Fruit fly (Drosophila melanogaster): ENCODE results near the gene CG17028.

DNA sequence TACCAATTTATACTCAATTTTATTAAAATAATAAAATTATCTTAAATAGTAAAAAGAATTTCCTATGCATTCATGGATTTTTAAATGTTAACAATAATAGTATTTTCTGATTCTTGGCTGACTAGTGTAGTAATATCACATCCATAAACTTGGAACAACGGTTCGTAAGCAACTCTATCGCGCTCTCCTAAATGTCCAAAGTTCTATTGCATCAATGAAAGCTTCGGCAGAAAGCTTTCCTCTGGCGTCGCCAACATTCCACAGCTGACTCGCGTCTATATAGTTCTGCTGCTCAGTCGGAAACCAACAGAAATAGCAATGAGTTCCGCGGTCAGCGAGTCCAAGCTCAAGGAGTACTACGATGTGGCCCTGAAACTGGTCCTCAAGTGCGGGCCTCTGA lies 1.6 kb upstream of the CG17028 start, which contains the start of gene CG17029:
- TF ChIP-seq usp (GFP tag; optimal IDR thresholded peaks at IDR 0.05) = no peak
- no peak for TF ChIP-seq psq (optimal IDR thresholded peaks at IDR 0.05)
- no peak for TF ChIP-seq Dll (optimal IDR thresholded peaks at IDR 0.05)
- no peak for TF ChIP-seq EcR (GFP tag; optimal IDR thresholded peaks at IDR 0.05)

Data from whole organism.